Fruit fly (Drosophila melanogaster): ENCODE measurements around the gene CG33267.

CG33267 gene

dm6 chr3L:11602040-11602439, 37.8 kb downstream of the CG33267 start:
- no peak for TF ChIP-seq pan (optimal IDR thresholded peaks at IDR 0.05)
- no peak for TF ChIP-seq Dll (optimal IDR thresholded peaks at IDR 0.05)
- no peak for TF ChIP-seq CG8478 (optimal IDR thresholded peaks at IDR 0.05)
- no peak for TF ChIP-seq usp (GFP tag; optimal IDR thresholded peaks at IDR 0.05)
- no peak for TF ChIP-seq EcR (GFP tag; optimal IDR thresholded peaks at IDR 0.05)
- TF ChIP-seq psq (optimal IDR thresholded peaks at IDR 0.05) = no peak

DNA sequence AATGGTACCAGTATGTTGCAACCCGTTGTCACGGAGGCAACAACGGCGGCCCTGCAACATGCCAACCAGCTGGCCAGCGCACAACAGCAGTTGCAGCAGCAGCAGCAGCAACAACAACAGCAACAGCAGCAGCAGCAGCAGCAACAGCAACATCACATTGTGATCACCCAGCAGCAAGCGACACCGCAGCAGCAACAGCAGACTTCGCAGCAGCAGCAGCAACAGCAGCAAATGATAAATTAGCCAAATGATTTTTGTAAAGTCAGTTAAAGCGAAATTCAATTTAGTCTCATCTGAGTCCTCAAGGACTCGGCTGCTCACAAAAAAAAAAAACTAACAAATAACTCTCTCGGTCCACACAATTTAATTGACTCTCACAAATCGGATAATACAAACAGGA, 39.9 kb downstream of the CG33267 start:
- TF ChIP-seq psq (optimal IDR thresholded peaks at IDR 0.05) (no peak), CG8478 (optimal IDR thresholded peaks at IDR 0.05) (no peak), EcR (GFP tag; optimal IDR thresholded peaks at IDR 0.05) (no peak), usp (GFP tag; optimal IDR thresholded peaks at IDR 0.05) (no peak), pan (optimal IDR thresholded peaks at IDR 0.05) (no peak), Dll (optimal IDR thresholded peaks at IDR 0.05) (no peak)

dm6 chr3L:11609153-11609809, 45.0 kb downstream of the CG33267 start, which contains the start of gene Duba:
Gene Duba (minus strand): TSS chr3L:11609465.
- TF ChIP-seq CG8478 (optimal IDR thresholded peaks at IDR 0.05) (no peak), usp (GFP tag; optimal IDR thresholded peaks at IDR 0.05) (no peak), Dll (optimal IDR thresholded peaks at IDR 0.05) (no peak), EcR (GFP tag; optimal IDR thresholded peaks at IDR 0.05) (no peak), pan (optimal IDR thresholded peaks at IDR 0.05) (no peak), psq (optimal IDR thresholded peaks at IDR 0.05) (no peak)

- TF ChIP-seq Dll (optimal IDR thresholded peaks at IDR 0.05) (no peak), usp (GFP tag; optimal IDR thresholded peaks at IDR 0.05) (no peak), pan (optimal IDR thresholded peaks at IDR 0.05) (no peak), CG8478 (optimal IDR thresholded peaks at IDR 0.05) (no peak), EcR (GFP tag; optimal IDR thresholded peaks at IDR 0.05) (no peak), psq (optimal IDR thresholded peaks at IDR 0.05) (no peak)
Observed at dm6 chr3L:11609835-11610234, 45.6 kb downstream of the CG33267 start, which contains the start of gene CG42832. Gene CG42832 (plus strand): TSS chr3L:11610135.

DNA sequence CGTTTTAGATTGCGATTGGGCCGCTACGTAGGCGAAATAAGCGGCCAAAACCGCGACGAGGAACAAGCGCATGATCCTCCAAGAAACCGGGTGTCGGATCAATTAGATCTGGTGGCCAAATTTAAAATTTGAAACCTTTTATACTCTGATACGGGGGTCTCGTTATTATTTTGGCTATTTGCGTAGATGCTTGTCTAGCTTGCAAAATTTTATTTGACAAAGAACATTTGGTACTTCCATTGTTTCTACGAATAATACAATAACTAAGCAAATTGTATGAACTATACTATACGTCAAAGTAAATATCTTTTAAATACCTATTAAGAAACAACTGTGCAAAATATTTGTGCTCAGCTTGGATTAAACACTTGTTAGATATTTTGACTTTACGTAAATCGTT, 55.7 kb downstream of the CG33267 start, which contains the start of gene Muc68Ca:
TSS of gene Muc68Ca (minus strand) at position 101 of the 400 bp plus-strand sequence.
- TF ChIP-seq EcR (GFP tag; optimal IDR thresholded peaks at IDR 0.05) (no peak), pan (optimal IDR thresholded peaks at IDR 0.05) (no peak), usp (GFP tag; optimal IDR thresholded peaks at IDR 0.05) (no peak), psq (optimal IDR thresholded peaks at IDR 0.05) (no peak), Dll (optimal IDR thresholded peaks at IDR 0.05) (no peak), CG8478 (optimal IDR thresholded peaks at IDR 0.05) (no peak)

Data from whole organism.